Worm (Caenorhabditis elegans): ENCODE measurements around the gene C32D5.11.

The C32D5.11 gene

DNA sequence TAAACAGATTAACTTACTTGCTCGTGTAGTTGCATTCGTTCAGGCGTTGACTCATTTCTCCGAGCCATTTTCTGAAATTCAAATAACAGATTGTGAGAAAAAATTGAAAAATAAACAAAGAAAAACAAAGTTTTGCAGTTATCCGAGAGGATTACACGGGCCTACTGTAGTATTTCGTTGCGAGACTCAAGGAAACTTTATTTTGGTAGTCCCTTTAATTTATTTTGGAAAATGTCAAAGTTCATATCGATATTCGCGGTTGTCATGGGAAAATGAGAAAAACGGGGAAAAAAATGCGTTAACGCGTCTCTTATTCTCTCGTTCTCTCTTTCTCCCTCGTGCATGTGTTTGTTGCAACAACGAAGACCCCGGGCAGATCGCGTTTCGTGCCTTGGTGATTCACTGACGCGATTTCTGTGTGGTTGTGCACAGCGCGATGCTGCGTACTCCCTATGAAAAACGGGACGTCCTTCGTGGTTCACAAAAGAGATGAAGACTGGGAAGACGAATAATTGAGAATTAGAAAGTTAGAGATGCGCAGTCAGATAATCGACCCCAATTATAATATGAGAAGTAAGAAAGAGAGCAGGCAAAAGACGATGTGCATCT is 23.9 kb downstream of the C32D5.11 start, which contains the start of gene set-4:
Gene set-4, minus strand, starts transcription at position 120 of the 609 bp plus-strand sequence.
- TF ChIP-seq ztf-23 (GFP tag; IDR thresholded peaks at IDR 0.05): peak; percentile 67; the same call in 1 of the 2 replicates
- TF ChIP-seq cog-1 (tag; optimal IDR thresholded peaks at IDR 0.05): peak; percentile 77
- TF ChIP-seq klf-2 (GFP tag; conservative IDR thresholded peaks at IDR 0.05): no peak
- TF ChIP-seq tab-1 (GFP tag; IDR thresholded peaks at IDR 0.05): no peak
- no peak for TF ChIP-seq med-1 (GFP tag; optimal IDR thresholded peaks at IDR 0.05; ENCODE audit: insufficient read depth)
- no peak for TF ChIP-seq ref-1 (GFP tag; conservative IDR thresholded peaks at IDR 0.05)
- peak; percentile 52; the same call in 1 of the 2 replicates for TF ChIP-seq flt-1 (GFP tag; IDR thresholded peaks at IDR 0.05)
- no peak for TF ChIP-seq T22C8.4 (GFP tag; IDR thresholded peaks at IDR 0.05)

- TF ChIP-seq klf-2 (GFP tag; conservative IDR thresholded peaks at IDR 0.05): no peak
- no peak for TF ChIP-seq cog-1 (tag; optimal IDR thresholded peaks at IDR 0.05)
- no peak for TF ChIP-seq ref-1 (GFP tag; conservative IDR thresholded peaks at IDR 0.05)
- no peak for TF ChIP-seq flt-1 (GFP tag; IDR thresholded peaks at IDR 0.05)
- no peak for TF ChIP-seq ztf-23 (GFP tag; IDR thresholded peaks at IDR 0.05)
- TF ChIP-seq ztf-29 (GFP tag; IDR thresholded peaks at IDR 0.05): no peak
- TF ChIP-seq med-1 (GFP tag; optimal IDR thresholded peaks at IDR 0.05; ENCODE audit: insufficient read depth): no peak
- no peak for TF ChIP-seq T22C8.4 (GFP tag; IDR thresholded peaks at IDR 0.05)
- TF ChIP-seq tab-1 (GFP tag; IDR thresholded peaks at IDR 0.05): no peak
These were observed 26.6 kb downstream of the C32D5.11 start for ce11 chrII:6328672-6329071.

- TF ChIP-seq flt-1 (GFP tag; IDR thresholded peaks at IDR 0.05) (no peak), ztf-23 (GFP tag; IDR thresholded peaks at IDR 0.05) (no peak), ref-1 (GFP tag; conservative IDR thresholded peaks at IDR 0.05) (no peak), med-1 (GFP tag; optimal IDR thresholded peaks at IDR 0.05; ENCODE audit: insufficient read depth) (no peak), cog-1 (tag; optimal IDR thresholded peaks at IDR 0.05) (no peak), ztf-29 (GFP tag; IDR thresholded peaks at IDR 0.05) (no peak), klf-2 (GFP tag; conservative IDR thresholded peaks at IDR 0.05) (no peak), T22C8.4 (GFP tag; IDR thresholded peaks at IDR 0.05) (no peak)
These were observed 27.9 kb downstream of the C32D5.11 start for ce11 chrII:6327317-6327716.

DNA sequence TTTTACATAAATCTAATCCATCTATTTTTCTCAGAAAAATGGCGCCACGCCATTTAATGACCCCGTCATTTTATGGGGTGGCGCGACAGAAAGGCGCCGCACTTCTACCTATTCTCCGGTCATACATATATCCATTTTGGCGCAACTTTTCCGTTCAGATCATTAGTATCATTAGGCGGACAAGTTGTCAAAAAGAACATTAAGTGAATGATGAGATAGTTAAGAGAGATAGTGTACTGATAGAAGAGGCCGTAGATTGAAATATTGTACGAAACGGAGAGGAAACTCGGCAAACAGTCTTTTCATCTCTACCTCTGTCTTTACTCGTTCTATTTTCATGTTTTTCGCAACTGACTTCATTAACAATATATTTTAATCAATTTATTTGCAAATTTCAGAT is 31.2 kb downstream of the C32D5.11 start, which contains the start of gene sma-6:
Gene sma-6, plus strand, starts transcription at position 399 of the 400 bp plus-strand sequence.
- TF ChIP-seq ref-1 (GFP tag; conservative IDR thresholded peaks at IDR 0.05) (no peak), T22C8.4 (GFP tag; IDR thresholded peaks at IDR 0.05) (no peak), cog-1 (tag; optimal IDR thresholded peaks at IDR 0.05) (no peak), tab-1 (GFP tag; IDR thresholded peaks at IDR 0.05) (no peak), ztf-29 (GFP tag; IDR thresholded peaks at IDR 0.05) (no peak), ztf-23 (GFP tag; IDR thresholded peaks at IDR 0.05) (no peak), med-1 (GFP tag; optimal IDR thresholded peaks at IDR 0.05; ENCODE audit: insufficient read depth) (no peak), klf-2 (GFP tag; conservative IDR thresholded peaks at IDR 0.05) (no peak), flt-1 (GFP tag; IDR thresholded peaks at IDR 0.05) (no peak)

DNA sequence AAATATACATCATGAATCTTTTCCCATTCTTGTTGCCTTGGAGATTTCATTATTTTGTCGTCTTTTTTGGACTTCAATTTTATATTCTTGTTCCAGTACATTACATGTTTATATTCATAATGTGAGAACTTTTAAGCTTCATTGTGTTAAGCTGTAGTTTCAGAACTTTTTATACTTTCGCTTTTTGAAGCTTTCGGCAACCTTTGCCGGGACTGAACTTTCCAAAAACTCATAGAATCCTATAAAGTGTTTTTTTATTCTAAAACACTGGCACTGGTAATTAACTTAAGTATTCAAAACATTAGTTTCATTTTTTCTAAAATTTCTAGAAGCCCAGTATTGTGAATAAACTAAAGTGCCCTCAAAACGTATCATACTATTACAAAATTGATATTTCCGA is 32.3 kb downstream of the C32D5.11 start, which contains the start of gene C32D5.4:
Gene C32D5.4, minus strand, starts transcription at position 101 of the 400 bp plus-strand sequence.
- no peak for TF ChIP-seq ref-1 (GFP tag; conservative IDR thresholded peaks at IDR 0.05)
- no peak for TF ChIP-seq T22C8.4 (GFP tag; IDR thresholded peaks at IDR 0.05)
- TF ChIP-seq flt-1 (GFP tag; IDR thresholded peaks at IDR 0.05): no peak
- TF ChIP-seq klf-2 (GFP tag; conservative IDR thresholded peaks at IDR 0.05): no peak
- no peak for TF ChIP-seq tab-1 (GFP tag; IDR thresholded peaks at IDR 0.05)
- TF ChIP-seq cog-1 (tag; optimal IDR thresholded peaks at IDR 0.05): no peak
- TF ChIP-seq med-1 (GFP tag; optimal IDR thresholded peaks at IDR 0.05; ENCODE audit: insufficient read depth): no peak
- TF ChIP-seq ztf-23 (GFP tag; IDR thresholded peaks at IDR 0.05): no peak
- no peak for TF ChIP-seq ztf-29 (GFP tag; IDR thresholded peaks at IDR 0.05)

DNA sequence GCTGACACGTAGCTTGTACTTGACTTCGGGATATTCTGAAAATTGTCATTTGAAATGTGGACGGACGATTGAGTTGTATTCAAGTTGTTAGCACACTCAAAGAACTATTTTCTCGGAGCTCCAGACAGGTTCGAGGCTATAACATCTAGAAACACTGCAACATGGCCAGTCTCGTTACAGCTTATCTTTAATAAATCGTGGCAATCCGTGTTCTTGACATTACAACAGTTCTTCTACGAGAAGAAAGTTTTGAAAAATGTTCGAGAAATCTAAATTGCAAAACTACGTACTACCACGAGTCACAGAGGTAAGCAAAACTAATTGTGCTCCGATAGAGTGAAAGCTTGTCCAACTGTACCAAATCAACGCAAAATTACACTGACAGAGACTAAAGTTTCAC is 33.2 kb downstream of the C32D5.11 start:
- TF ChIP-seq ztf-29 (GFP tag; IDR thresholded peaks at IDR 0.05): no peak
- no peak for TF ChIP-seq flt-1 (GFP tag; IDR thresholded peaks at IDR 0.05)
- TF ChIP-seq klf-2 (GFP tag; conservative IDR thresholded peaks at IDR 0.05): no peak
- TF ChIP-seq ref-1 (GFP tag; conservative IDR thresholded peaks at IDR 0.05): no peak
- no peak for TF ChIP-seq T22C8.4 (GFP tag; IDR thresholded peaks at IDR 0.05)
- TF ChIP-seq ztf-23 (GFP tag; IDR thresholded peaks at IDR 0.05): no peak
- no peak for TF ChIP-seq med-1 (GFP tag; optimal IDR thresholded peaks at IDR 0.05; ENCODE audit: insufficient read depth)
- no peak for TF ChIP-seq cog-1 (tag; optimal IDR thresholded peaks at IDR 0.05)
- no peak for TF ChIP-seq tab-1 (GFP tag; IDR thresholded peaks at IDR 0.05)

- TF ChIP-seq T22C8.4 (GFP tag; IDR thresholded peaks at IDR 0.05) (no peak; the same call in 1 of the 2 replicates), ztf-29 (GFP tag; IDR thresholded peaks at IDR 0.05) (no peak), cog-1 (tag; optimal IDR thresholded peaks at IDR 0.05) (no peak), ztf-23 (GFP tag; IDR thresholded peaks at IDR 0.05) (no peak), tab-1 (GFP tag; IDR thresholded peaks at IDR 0.05) (no peak), flt-1 (GFP tag; IDR thresholded peaks at IDR 0.05) (no peak), ref-1 (GFP tag; conservative IDR thresholded peaks at IDR 0.05) (no peak), med-1 (GFP tag; optimal IDR thresholded peaks at IDR 0.05; ENCODE audit: insufficient read depth) (no peak), klf-2 (GFP tag; conservative IDR thresholded peaks at IDR 0.05) (no peak)
These were observed 34.4 kb downstream of the C32D5.11 start, which contains the start of gene efr-3 for ce11 chrII:6320655-6321388. Gene efr-3 (minus strand): TSS chrII:6321159.

DNA sequence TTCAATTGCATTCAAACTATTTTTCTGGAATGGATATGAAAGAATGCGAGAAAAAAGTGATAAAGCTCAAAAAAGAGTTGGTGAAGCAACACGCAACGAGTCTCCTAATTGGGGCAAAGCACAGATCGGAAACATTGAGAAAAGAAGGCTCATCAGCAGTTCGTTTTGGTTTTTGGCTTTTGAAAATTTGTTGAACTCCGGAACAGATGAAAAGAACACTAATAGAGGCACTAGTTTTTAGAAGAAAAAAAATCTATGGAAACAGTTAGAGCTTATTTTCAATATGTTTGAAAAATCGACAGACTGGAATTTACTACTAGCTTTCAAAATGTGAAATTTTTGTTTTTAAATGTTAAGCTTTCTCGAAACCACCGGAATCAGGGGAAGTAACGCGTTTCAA is 43.4 kb downstream of the C32D5.11 start:
- TF ChIP-seq klf-2 (GFP tag; conservative IDR thresholded peaks at IDR 0.05) (no peak), tab-1 (GFP tag; IDR thresholded peaks at IDR 0.05) (no peak), T22C8.4 (GFP tag; IDR thresholded peaks at IDR 0.05) (no peak), ztf-23 (GFP tag; IDR thresholded peaks at IDR 0.05) (no peak), flt-1 (GFP tag; IDR thresholded peaks at IDR 0.05) (no peak), med-1 (GFP tag; optimal IDR thresholded peaks at IDR 0.05; ENCODE audit: insufficient read depth) (no peak), ztf-29 (GFP tag; IDR thresholded peaks at IDR 0.05) (no peak), cog-1 (tag; optimal IDR thresholded peaks at IDR 0.05) (no peak), ref-1 (GFP tag; conservative IDR thresholded peaks at IDR 0.05) (no peak)

- TF ChIP-seq tab-1 (GFP tag; IDR thresholded peaks at IDR 0.05) (no peak), klf-2 (GFP tag; conservative IDR thresholded peaks at IDR 0.05) (no peak), ztf-23 (GFP tag; IDR thresholded peaks at IDR 0.05) (no peak), ztf-29 (GFP tag; IDR thresholded peaks at IDR 0.05) (no peak), ref-1 (GFP tag; conservative IDR thresholded peaks at IDR 0.05) (no peak), cog-1 (tag; optimal IDR thresholded peaks at IDR 0.05) (no peak), T22C8.4 (GFP tag; IDR thresholded peaks at IDR 0.05) (no peak), med-1 (GFP tag; optimal IDR thresholded peaks at IDR 0.05; ENCODE audit: insufficient read depth) (no peak), flt-1 (GFP tag; IDR thresholded peaks at IDR 0.05) (no peak)
These were observed 43.8 kb downstream of the C32D5.11 start for ce11 chrII:6311459-6311858.

All from whole organism, midembryonic.